Worm (Caenorhabditis elegans) whole organism, L3 larva: ENCODE measurements around the gene K09E9.1.
A peak's percentile ranks its signal among the peaks of the same experiment; 100 is the strongest.

Experiments
- ZK546.5 ChIP-seq: sonication (generic microtip); optimal IDR thresholded peaks from 2 replicates; lab custom pipeline; 2017; ENCODE audit warnings: missing biosample characterization, missing genetic modification characterization
- ama-1 ChIP-seq: fragments of 150-350 bp; optimal IDR thresholded peaks from 2 replicates; lab custom pipeline; 2018
- ceh-28 ChIP-seq: fragments of 150-350 bp; optimal IDR thresholded peaks from 2 replicates; lab custom pipeline; 2014; ENCODE audit warnings: missing biosample characterization, missing genetic modification reagents, missing genetic modification characterization
- ceh-82 ChIP-seq: fragments of 150-350 bp; optimal IDR thresholded peaks from 2 replicates; lab custom pipeline; 2014; ENCODE audit warnings: missing biosample characterization, missing genetic modification characterization
- daf-12 ChIP-seq: fragments of 150-350 bp; optimal IDR thresholded peaks from 2 replicates; lab custom pipeline; 2014; ENCODE audit warnings: missing biosample characterization, missing genetic modification reagents, missing genetic modification characterization
- egl-27 ChIP-seq: sonication (generic microtip); optimal IDR thresholded peaks from 4 replicates; lab custom pipeline; 2017; ENCODE audit warnings: missing biosample characterization, missing genetic modification reagents, missing genetic modification characterization
- egl-5 ChIP-seq: fragments of 150-350 bp; optimal IDR thresholded peaks from 2 replicates; lab custom pipeline; 2017; ENCODE audit warnings: missing biosample characterization, missing genetic modification reagents, missing genetic modification characterization, inconsistent platforms
- elt-1 ChIP-seq: fragments of 150-350 bp; optimal IDR thresholded peaks from 2 replicates; lab custom pipeline; 2014; ENCODE audit warnings: missing biosample characterization, missing genetic modification characterization
- elt-2 ChIP-seq: sonication (generic microtip); optimal IDR thresholded peaks from 2 replicates; lab custom pipeline; 2016; ENCODE audit warnings: missing genetic modification reagents, mild to moderate bottlenecking, missing genetic modification characterization, missing compliant biosample characterization
- eor-1 ChIP-seq, 2 experiments: fragments of 150-350 bp; optimal IDR thresholded peaks; 2 replicates each; lab custom pipeline; 2014 to 2018; ENCODE audit warnings: missing biosample characterization in 2 of 2, missing genetic modification characterization in 2 of 2
- fkh-10 ChIP-seq: sonication (generic microtip); optimal IDR thresholded peaks from 2 replicates; lab custom pipeline; 2017; ENCODE audit warnings: missing biosample characterization, missing genetic modification reagents, missing genetic modification characterization
- fkh-2 ChIP-seq: fragments of 150-350 bp; optimal IDR thresholded peaks from 2 replicates; lab custom pipeline; 2014; ENCODE audit warnings: missing biosample characterization, missing genetic modification reagents, missing genetic modification characterization
- fos-1 ChIP-seq: fragments of 150-350 bp; optimal IDR thresholded peaks from 2 replicates; lab custom pipeline; 2014; ENCODE audit warnings: missing biosample characterization, missing genetic modification characterization
- hmg-11 ChIP-seq: sonication (generic microtip); optimal IDR thresholded peaks from 2 replicates; lab custom pipeline; 2016; ENCODE audit warnings: missing genetic modification characterization, missing compliant biosample characterization
- lin-15B ChIP-seq: fragments of 150-350 bp; optimal IDR thresholded peaks from 2 replicates; lab custom pipeline; 2014; ENCODE audit warnings: missing biosample characterization, missing genetic modification characterization
- lin-39 ChIP-seq: fragments of 150-350 bp; optimal IDR thresholded peaks from 2 replicates; lab custom pipeline; 2018; ENCODE audit warnings: missing biosample characterization, missing genetic modification reagents, missing genetic modification characterization
- lsy-12 ChIP-seq: sonication (generic microtip); optimal IDR thresholded peaks from 2 replicates; lab custom pipeline; 2016; ENCODE audit warnings: mild to moderate bottlenecking, missing genetic modification characterization, missing compliant biosample characterization
- mml-1 ChIP-seq: fragments of 150-350 bp; sonication (generic microtip); optimal IDR thresholded peaks from 3 replicates; lab custom pipeline; 2014; ENCODE audit warnings: missing biosample characterization, missing genetic modification characterization
- nfya-1 ChIP-seq: sonication (generic microtip); optimal IDR thresholded peaks from 2 replicates; lab custom pipeline; 2017; ENCODE audit warnings: missing genetic modification characterization, mild to moderate bottlenecking, missing compliant biosample characterization, antibody characterized with exemption, moderate library complexity; ENCODE audit not compliant: insufficient read depth
- nhr-11 ChIP-seq: fragments of 150-350 bp; optimal IDR thresholded peaks from 2 replicates; lab custom pipeline; 2014; ENCODE audit warnings: missing biosample characterization, missing genetic modification characterization
- nhr-237 ChIP-seq: fragments of 150-350 bp; optimal IDR thresholded peaks from 2 replicates; lab custom pipeline; 2014; ENCODE audit warnings: missing biosample characterization, missing genetic modification characterization
- nhr-25 ChIP-seq: sonication (generic microtip); optimal IDR thresholded peaks from 2 replicates; lab custom pipeline; 2017; ENCODE audit warnings: missing biosample characterization, missing genetic modification characterization
- nhr-28 ChIP-seq: fragments of 150-350 bp; optimal IDR thresholded peaks from 2 replicates; lab custom pipeline; 2014; ENCODE audit warnings: missing biosample characterization, missing genetic modification characterization
- nhr-67 ChIP-seq: fragments of 150-350 bp; optimal IDR thresholded peaks from 2 replicates; lab custom pipeline; 2014; ENCODE audit warnings: missing biosample characterization, missing genetic modification characterization
- nhr-77 ChIP-seq: fragments of 150-350 bp; optimal IDR thresholded peaks from 2 replicates; lab custom pipeline; 2014; ENCODE audit warnings: missing biosample characterization, missing genetic modification characterization
- pha-4 ChIP-seq: fragments of 150-350 bp; optimal IDR thresholded peaks from 2 replicates; lab custom pipeline; 2014; ENCODE audit warnings: missing biosample characterization, missing genetic modification reagents, missing genetic modification characterization
- sea-2 ChIP-seq: fragments of 150-350 bp; sonication (generic microtip); optimal IDR thresholded peaks from 4 replicates; lab custom pipeline; 2014; ENCODE audit warnings: missing biosample characterization, missing genetic modification reagents, missing genetic modification characterization
- skn-1 ChIP-seq: fragments of 150-350 bp; optimal IDR thresholded peaks from 2 replicates; lab custom pipeline; 2014; ENCODE audit warnings: missing biosample characterization, missing genetic modification characterization
- snpc-4 ChIP-seq: fragments of 150-350 bp; optimal IDR thresholded peaks from 2 replicates; lab custom pipeline; 2014; ENCODE audit warnings: missing biosample characterization, missing genetic modification characterization
- tbx-2 ChIP-seq: sonication (generic microtip); optimal IDR thresholded peaks from 2 replicates; lab custom pipeline; 2016; ENCODE audit warnings: mild to moderate bottlenecking, missing genetic modification characterization, missing compliant biosample characterization
- unc-39 ChIP-seq: sonication (generic microtip); optimal IDR thresholded peaks from 4 replicates; lab custom pipeline; 2017; ENCODE audit warnings: missing biosample characterization, missing genetic modification characterization
- unc-62 ChIP-seq: fragments of 150-350 bp; sonication (generic microtip); optimal IDR thresholded peaks from 4 replicates; lab custom pipeline; 2014; ENCODE audit warnings: missing biosample characterization, missing genetic modification reagents, missing genetic modification characterization
- ztf-11 ChIP-seq: fragments of 150-350 bp; optimal IDR thresholded peaks from 2 replicates; lab custom pipeline; 2014; ENCODE audit warnings: missing biosample characterization, missing genetic modification characterization
- ztf-4 ChIP-seq: fragments of 150-350 bp; optimal IDR thresholded peaks from 2 replicates; lab custom pipeline; 2014; ENCODE audit warnings: missing biosample characterization, missing genetic modification characterization

The K09E9.1 gene

DNA sequence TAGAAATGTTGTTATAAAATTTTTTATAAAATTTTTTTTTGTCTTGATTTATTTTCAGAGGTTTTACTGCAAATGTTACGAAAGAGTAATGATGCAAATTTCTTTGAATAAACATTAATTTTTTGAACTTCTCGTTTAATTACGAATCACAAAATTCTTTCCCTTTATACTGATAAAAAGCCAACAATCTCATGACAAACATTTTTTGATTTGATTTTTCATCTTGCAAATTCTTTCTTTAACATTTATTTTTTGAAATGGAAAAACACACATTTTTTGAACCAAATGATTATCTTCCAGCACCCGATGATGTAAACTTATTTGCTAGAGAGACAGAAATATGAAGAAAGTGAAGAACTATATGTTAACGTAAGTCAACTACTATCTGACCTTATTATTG, at the start of gene K09E9.1:
Gene K09E9.1, plus strand, starts transcription at position 301 of the 400 bp plus-strand sequence.
- TF ChIP-seq elt-2 (tag; lab: Kevin White, UChicago) (peak; percentile 18), nhr-28 (tag; lab: Kevin White, UChicago) (no peak), fkh-2 (no peak)

DNA sequence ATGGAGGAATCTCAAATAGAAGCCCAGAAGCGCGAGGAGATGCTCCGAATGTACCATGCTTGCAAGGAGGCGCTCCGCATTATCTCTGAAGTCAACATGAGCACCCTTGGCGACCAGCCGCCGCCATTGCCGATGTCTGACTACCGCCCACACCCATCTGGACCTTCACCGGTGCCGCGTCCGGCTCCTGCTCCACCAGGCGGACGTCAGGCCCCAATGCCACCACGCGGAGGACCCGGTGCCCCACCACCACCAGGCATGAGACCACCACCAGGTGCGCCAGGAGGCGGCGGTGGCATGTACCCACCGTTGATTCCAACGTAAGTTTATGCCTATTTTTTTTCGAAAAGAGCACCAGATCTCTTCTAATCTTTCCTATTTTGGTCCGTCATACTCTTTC, 48.3 kb upstream of the K09E9.1 start:
- TF ChIP-seq ama-1 (lab: Kevin White, UChicago) = no peak
- TF ChIP-seq ceh-82 (tag; lab: Kevin White, UChicago) = no peak

DNA sequence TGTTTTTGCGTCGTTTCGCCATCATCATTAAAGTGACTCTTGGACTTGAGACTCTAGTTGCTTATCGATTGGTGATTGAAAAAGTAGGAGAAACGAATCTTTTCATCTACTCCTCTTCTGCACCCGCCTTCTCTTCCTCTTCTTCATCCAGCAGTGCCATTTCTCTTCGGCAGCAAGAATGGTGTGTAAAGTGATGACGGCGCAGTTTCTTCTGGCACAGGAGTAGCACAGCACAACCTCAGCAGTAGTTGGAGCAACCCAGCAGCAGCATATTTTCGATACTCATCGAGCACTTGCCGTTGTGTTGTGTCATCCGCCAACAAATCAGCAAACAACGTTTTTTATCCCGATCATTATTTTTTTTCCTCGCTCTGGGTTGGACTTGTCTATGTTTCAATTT, 44.8 kb upstream of the K09E9.1 start:
- TF ChIP-seq unc-62 (GFP tag; lab: Kevin White, UChicago) = no peak
- no peak for TF ChIP-seq pha-4 (tag; lab: Kevin White, UChicago)
- peak; percentile 23 for TF ChIP-seq nfya-1 (tag; lab: Kevin White, UChicago)
- no peak for TF ChIP-seq ztf-4 (tag; lab: Kevin White, UChicago)
- TF ChIP-seq elt-2 (tag; lab: Kevin White, UChicago) = no peak
- TF ChIP-seq lin-15B = no peak
- peak; percentile 9 for TF ChIP-seq egl-5
- TF ChIP-seq egl-27 (tag; lab: Kevin White, UChicago) = no peak
- TF ChIP-seq, all 47 proteins: peak for 2

DNA sequence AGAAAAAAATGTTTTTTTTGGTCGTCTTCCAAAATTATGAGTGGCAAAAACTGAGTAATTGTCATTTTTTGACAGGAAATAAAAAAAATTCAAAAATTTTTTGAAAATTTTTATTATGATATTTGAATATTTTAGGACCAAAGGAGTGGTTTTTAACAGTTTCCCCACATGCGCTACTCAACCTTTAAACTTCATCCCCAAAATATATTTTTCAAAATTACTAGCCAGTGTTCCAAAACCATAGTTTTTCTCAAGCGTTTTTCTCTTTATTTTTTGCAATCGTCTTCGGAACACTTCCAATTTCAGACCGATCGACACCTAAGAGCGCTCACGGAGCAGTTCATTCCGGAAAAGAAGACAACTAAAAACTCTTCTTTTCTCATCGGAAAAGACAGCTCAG, 43.4 kb upstream of the K09E9.1 start, which contains the start of gene K09A9.6:
Gene K09A9.6, plus strand, starts transcription at position 301 of the 400 bp plus-strand sequence.
- no peak for TF ChIP-seq ceh-28 (tag; lab: Kevin White, UChicago)
- TF ChIP-seq egl-27 (tag; lab: Kevin White, UChicago) = no peak
- no peak for TF ChIP-seq fos-1
- no peak for TF ChIP-seq hmg-11 (tag; lab: Kevin White, UChicago)
- TF ChIP-seq mml-1 (tag; lab: Kevin White, UChicago) = no peak
- no peak for TF ChIP-seq snpc-4 (tag; lab: Kevin White, UChicago)
- no peak for TF ChIP-seq unc-39 (tag; lab: Kevin White, UChicago)
- TF ChIP-seq sea-2 = no peak
- no peak for TF ChIP-seq nhr-237 (tag; lab: Kevin White, UChicago)
- TF ChIP-seq ceh-82 (tag; lab: Kevin White, UChicago) = no peak
- TF ChIP-seq daf-12 = no peak
- TF ChIP-seq ztf-11 (tag; lab: Kevin White, UChicago) = no peak
- no peak for TF ChIP-seq ZK546.5 (tag; lab: Kevin White, UChicago)
- TF ChIP-seq nhr-77 (tag; lab: Kevin White, UChicago) = no peak
- no peak for TF ChIP-seq eor-1 (tag; optimal IDR thresholded peaks at IDR 0.05; lab: Kevin White, UChicago)
- no peak for TF ChIP-seq nhr-11 (tag; lab: Kevin White, UChicago)
- TF ChIP-seq elt-1 (tag; lab: Kevin White, UChicago) = no peak
- TF ChIP-seq lin-39 (tag; lab: Kevin White, UChicago) = no peak

DNA sequence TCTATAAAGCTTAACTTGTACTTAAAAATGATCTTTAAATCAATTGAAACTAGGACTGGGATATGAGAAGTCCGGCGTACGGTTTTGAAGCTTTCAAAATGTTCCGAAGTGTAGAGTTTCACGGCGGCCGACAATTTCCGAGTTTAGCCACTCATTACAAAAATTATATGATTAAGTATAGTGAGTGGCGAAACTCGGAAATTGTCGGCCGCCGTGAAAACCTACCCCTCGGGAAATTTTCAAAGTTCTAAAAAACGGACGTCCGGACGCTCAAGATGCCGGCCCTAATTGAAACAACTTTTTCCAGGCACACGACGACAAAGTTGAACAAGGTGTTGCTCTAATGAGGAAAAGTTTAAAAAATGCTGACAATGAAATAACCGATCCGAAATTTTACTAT, 35.2 kb upstream of the K09E9.1 start:
- no peak for TF ChIP-seq unc-39 (tag; lab: Kevin White, UChicago)
- TF ChIP-seq snpc-4 (tag; lab: Kevin White, UChicago) = no peak
- no peak for TF ChIP-seq tbx-2 (tag; lab: Kevin White, UChicago)
- TF ChIP-seq ama-1 (lab: Kevin White, UChicago) = no peak
- no peak for TF ChIP-seq nhr-25
- no peak for TF ChIP-seq lin-39 (tag; lab: Kevin White, UChicago)
- TF ChIP-seq daf-12 = no peak
- no peak for TF ChIP-seq skn-1 (tag; lab: Kevin White, UChicago)
- TF ChIP-seq nhr-77 (tag; lab: Kevin White, UChicago) = no peak
- no peak for TF ChIP-seq nhr-67 (tag; lab: Kevin White, UChicago)
- no peak for TF ChIP-seq fkh-10 (GFP tag; lab: Kevin White, UChicago)
- no peak for TF ChIP-seq unc-62 (GFP tag; lab: Kevin White, UChicago)
- TF ChIP-seq nfya-1 (tag; lab: Kevin White, UChicago) = no peak
- no peak for TF ChIP-seq sea-2
- TF ChIP-seq fos-1 = no peak

DNA sequence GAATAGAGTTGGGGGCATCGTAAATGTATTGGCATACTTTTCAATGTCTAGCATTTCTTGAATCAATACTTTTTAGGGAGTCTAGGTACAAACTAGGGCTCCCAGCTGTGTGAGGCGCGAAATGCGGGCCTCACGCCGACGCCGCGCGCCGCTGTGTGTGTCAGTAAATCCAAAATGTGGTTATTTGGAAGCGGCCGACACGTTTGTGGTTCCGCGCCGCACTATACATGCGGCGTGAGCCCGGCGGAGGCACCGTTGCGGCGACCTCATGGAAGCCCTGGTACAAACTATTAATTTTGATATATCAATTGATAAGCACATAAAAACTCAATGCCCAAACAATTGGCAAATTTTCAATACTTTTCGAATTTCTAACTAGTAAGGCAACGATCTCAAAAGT, 34.1 kb upstream of the K09E9.1 start:
- TF ChIP-seq lsy-12 (tag; lab: Kevin White, UChicago) (no peak), snpc-4 (tag; lab: Kevin White, UChicago) (peak; percentile 4), elt-1 (tag; lab: Kevin White, UChicago) (no peak)
- TF ChIP-seq, all 47 proteins: peak for 1
